Worm (Caenorhabditis elegans) whole organism, midembryonic: ENCODE results near the gene K10B3.1.

ENCODE experiments used
- cog-1 ChIP-seq: sonication (generic microtip); optimal IDR thresholded peaks from 2 replicates; lab custom pipeline; 2016; ENCODE audit warnings: missing genetic modification characterization, missing compliant biosample characterization
- flt-1 ChIP-seq: fragments of 200-800 bp; sonication (Bioruptor generic); IDR thresholded peaks from 2 replicates; pipeline ENCODE4 v1.3.6; 2022; ENCODE audit warnings: missing genetic modification characterization, missing compliant biosample characterization
- med-1 ChIP-seq: sonication (generic microtip); optimal IDR thresholded peaks from 2 replicates; lab custom pipeline; 2017; ENCODE audit warnings: missing genetic modification characterization, mild to moderate bottlenecking, missing compliant biosample characterization, antibody characterized with exemption, missing genetic modification reagents; ENCODE audit not compliant: insufficient read depth
- ref-1 ChIP-seq: fragments of 200-800 bp; sonication (Bioruptor generic); conservative IDR thresholded peaks from 2 replicates; pipeline ENCODE4 v1.3.6; 2022; ENCODE audit warnings: missing genetic modification reagents, missing genetic modification characterization, missing compliant biosample characterization
- tab-1 ChIP-seq: fragments of 200-800 bp; sonication (Bioruptor generic); IDR thresholded peaks from 2 replicates; pipeline ENCODE4 v1.3.6; 2022; ENCODE audit warnings: missing genetic modification characterization, missing compliant biosample characterization

- TF ChIP-seq med-1 (GFP tag; lab: Kevin White, UChicago) (no peak), ref-1 (GFP tag; lab: Robert Waterston, UW) (no peak), cog-1 (tag; lab: Kevin White, UChicago) (no peak), tab-1 (GFP tag; lab: Robert Waterston, UW) (no peak), flt-1 (GFP tag; lab: Robert Waterston, UW) (no peak)
These were observed 41.0 kb upstream of the K10B3.1 start, which contains the start of gene wrt-2 for ce11 chrX:3094304-3094703.
